Fruit fly (Drosophila melanogaster) whole organism, embryonic: ENCODE data around the gene Cdk5alpha.

ENCODE experiments used
- Adf1 ChIP-seq: fragments of 200-800 bp; sonication (Bioruptor generic); IDR thresholded peaks from 2 replicates; pipeline ENCODE4 v1.3.6; 2022; ENCODE audit warnings: missing biosample characterization, missing genetic modification characterization
- Antp ChIP-seq: fragments of 200-800 bp; sonication (Bioruptor generic); optimal IDR thresholded peaks from 3 replicates; lab custom pipeline; 2016; ENCODE audit warnings: missing biosample characterization, missing genetic modification characterization
- CG10147 ChIP-seq: fragments of 200-800 bp; sonication (Bioruptor generic); optimal IDR thresholded peaks from 2 replicates; lab custom pipeline; 2019; ENCODE audit warnings: missing biosample characterization, mild to moderate bottlenecking, missing genetic modification characterization, moderate library complexity
- CG10209 ChIP-seq: fragments of 200-800 bp; sonication (Bioruptor generic); optimal IDR thresholded peaks from 3 replicates; lab custom pipeline; 2017; ENCODE audit warnings: missing biosample characterization, mild to moderate bottlenecking, missing genetic modification characterization, missing genetic modification reagents
- CG10267 ChIP-seq: fragments of 200-800 bp; sonication (Bioruptor generic); optimal IDR thresholded peaks from 2 replicates; lab custom pipeline; 2018; ENCODE audit warnings: missing biosample characterization, mild to moderate bottlenecking, missing genetic modification characterization, moderate library complexity
- CG12942 ChIP-seq: fragments of 200-800 bp; sonication (Bioruptor generic); optimal IDR thresholded peaks from 3 replicates; lab custom pipeline; 2016; ENCODE audit warnings: missing biosample characterization, missing genetic modification characterization
- CG13287 ChIP-seq: fragments of 200-800 bp; sonication (Bioruptor generic); IDR thresholded peaks from 2 replicates; pipeline ENCODE4 v1.3.6; 2022; ENCODE audit warnings: missing biosample characterization, missing genetic modification characterization; ENCODE audit not compliant: partially characterized antibody
- CG13894 ChIP-seq: fragments of 200-800 bp; sonication (Bioruptor generic); optimal IDR thresholded peaks from 3 replicates; lab custom pipeline; 2018; ENCODE audit warnings: missing biosample characterization, mild to moderate bottlenecking, missing genetic modification characterization, moderate library complexity
- CG15601 ChIP-seq: fragments of 200-800 bp; sonication (Bioruptor generic); optimal IDR thresholded peaks from 3 replicates; lab custom pipeline; 2019; ENCODE audit warnings: missing biosample characterization, mild to moderate bottlenecking, missing genetic modification characterization, moderate library complexity
- CG1647 ChIP-seq: fragments of 200-800 bp; sonication (Bioruptor generic); optimal IDR thresholded peaks from 3 replicates; lab custom pipeline; 2016; ENCODE audit warnings: missing biosample characterization, missing genetic modification characterization
- CG16815 ChIP-seq: fragments of 200-800 bp; sonication (Bioruptor generic); optimal IDR thresholded peaks from 3 replicates; lab custom pipeline; 2017; ENCODE audit warnings: missing biosample characterization, mild to moderate bottlenecking, missing genetic modification characterization
- CG18262 ChIP-seq: fragments of 200-800 bp; optimal IDR thresholded peaks from 3 replicates; lab custom pipeline; 2019; ENCODE audit warnings: missing biosample characterization, mild to moderate bottlenecking, missing genetic modification characterization, moderate library complexity
- CG2120 ChIP-seq: fragments of 200-800 bp; sonication (Bioruptor generic); optimal IDR thresholded peaks from 3 replicates; lab custom pipeline; 2016; ENCODE audit warnings: missing biosample characterization, missing genetic modification characterization
- CG2202 ChIP-seq: fragments of 200-800 bp; sonication (Bioruptor generic); optimal IDR thresholded peaks from 2 replicates; lab custom pipeline; 2018; ENCODE audit warnings: missing biosample characterization, mild to moderate bottlenecking, missing genetic modification characterization
- CG30020 ChIP-seq: fragments of 200-800 bp; optimal IDR thresholded peaks from 2 replicates; lab custom pipeline; 2019; ENCODE audit warnings: missing biosample characterization, mild to moderate bottlenecking, missing genetic modification characterization, moderate library complexity
- CG32532 ChIP-seq: fragments of 200-800 bp; sonication (Bioruptor generic); IDR thresholded peaks from 2 replicates; pipeline ENCODE4 v1.3.6; 2022; ENCODE audit warnings: missing biosample characterization, missing genetic modification characterization
- CG34376 ChIP-seq: fragments of 200-800 bp; sonication (Bioruptor generic); optimal IDR thresholded peaks from 2 replicates; lab custom pipeline; 2018; ENCODE audit warnings: missing biosample characterization, mild to moderate bottlenecking, missing genetic modification characterization
- CG42726 ChIP-seq: fragments of 200-800 bp; sonication (Bioruptor generic); IDR thresholded peaks from 2 replicates; pipeline ENCODE4 v1.3.6; 2022; ENCODE audit warnings: missing biosample characterization, missing genetic modification characterization; ENCODE audit not compliant: partially characterized antibody
- CG6683 ChIP-seq: fragments of 200-800 bp; sonication (Bioruptor generic); optimal IDR thresholded peaks from 2 replicates; lab custom pipeline; 2017; ENCODE audit warnings: missing biosample characterization, mild to moderate bottlenecking, missing genetic modification characterization, missing genetic modification reagents
- CG6854 ChIP-seq: fragments of 200-800 bp; sonication (Bioruptor generic); optimal IDR thresholded peaks from 3 replicates; lab custom pipeline; 2017; ENCODE audit warnings: missing biosample characterization, mild to moderate bottlenecking, missing genetic modification characterization
- CG7786 ChIP-seq: fragments of 200-800 bp; sonication (Bioruptor generic); optimal IDR thresholded peaks from 2 replicates; lab custom pipeline; 2016; ENCODE audit warnings: missing biosample characterization, missing genetic modification characterization
- CG9727 ChIP-seq: fragments of 200-800 bp; sonication (Bioruptor generic); optimal IDR thresholded peaks from 3 replicates; lab custom pipeline; 2017; ENCODE audit warnings: missing biosample characterization, mild to moderate bottlenecking, missing genetic modification characterization
- CG9876 ChIP-seq: fragments of 200-800 bp; sonication (Bioruptor generic); optimal IDR thresholded peaks from 2 replicates; lab custom pipeline; 2016; ENCODE audit warnings: missing biosample characterization, missing genetic modification characterization
- Chrac-16 ChIP-seq: fragments of 200-800 bp; sonication (Bioruptor generic); optimal IDR thresholded peaks from 3 replicates; lab custom pipeline; 2016; ENCODE audit warnings: missing biosample characterization, missing genetic modification characterization
- Deaf1 ChIP-seq: fragments of 200-800 bp; optimal IDR thresholded peaks from 3 replicates; lab custom pipeline; 2019; ENCODE audit warnings: missing biosample characterization, mild to moderate bottlenecking, missing genetic modification characterization, moderate library complexity
- Dip3 ChIP-seq: fragments of 200-800 bp; sonication (Bioruptor generic); optimal IDR thresholded peaks from 3 replicates; lab custom pipeline; 2016; ENCODE audit warnings: missing biosample characterization, missing genetic modification characterization
- Dp ChIP-seq: fragments of 200-800 bp; sonication (Bioruptor generic); optimal IDR thresholded peaks from 2 replicates; lab custom pipeline; 2018; ENCODE audit warnings: missing biosample characterization, mild to moderate bottlenecking, missing genetic modification characterization, moderate library complexity
- E2f2 ChIP-seq: fragments of 200-800 bp; sonication (Bioruptor generic); IDR thresholded peaks from 2 replicates; pipeline ENCODE4 v1.3.6; 2022; ENCODE audit warnings: missing biosample characterization, missing genetic modification characterization
- Eip74EF ChIP-seq, 2 experiments: fragments of 200-800 bp in 1 of 2; fragments of >200 bp in 1 of 2; sonication (Bioruptor generic) in 1 of 2; optimal IDR thresholded peaks; 2 replicates each; lab custom pipeline; 2017 to 2019; ENCODE audit warnings: missing biosample characterization in 2 of 2, missing genetic modification characterization in 2 of 2, mild to moderate bottlenecking in 1 of 2, moderate library complexity in 1 of 2
- Fer2 ChIP-seq: fragments of 200-800 bp; sonication (Bioruptor generic); optimal IDR thresholded peaks from 2 replicates; lab custom pipeline; 2018; ENCODE audit warnings: missing biosample characterization, mild to moderate bottlenecking, missing genetic modification characterization, moderate library complexity
- HLH4C ChIP-seq: fragments of 200-800 bp; sonication (Bioruptor generic); IDR thresholded peaks from 3 replicates; pipeline ENCODE4 v1.3.6; 2022; ENCODE audit warnings: missing biosample characterization, missing genetic modification characterization; ENCODE audit not compliant: partially characterized antibody
- Lhr ChIP-seq: fragments of 200-800 bp; sonication (Bioruptor generic); optimal IDR thresholded peaks from 3 replicates; lab custom pipeline; 2017; ENCODE audit warnings: mild to moderate bottlenecking, missing biosample characterization, missing genetic modification reagents, missing genetic modification characterization
- Lpt ChIP-seq: fragments of >200 bp; optimal IDR thresholded peaks from 2 replicates; lab custom pipeline; 2018; ENCODE audit warnings: missing biosample characterization, missing genetic modification characterization
- Meics ChIP-seq: fragments of 200-800 bp; sonication (Bioruptor generic); optimal IDR thresholded peaks from 2 replicates; lab custom pipeline; 2017; ENCODE audit warnings: missing biosample characterization, mild to moderate bottlenecking, missing genetic modification characterization
- NFAT ChIP-seq: fragments of 200-800 bp; sonication (Bioruptor generic); IDR thresholded peaks from 2 replicates; pipeline ENCODE4 v1.3.6; 2022; ENCODE audit warnings: missing biosample characterization, missing genetic modification characterization
- NK7.1 ChIP-seq: fragments of 200-800 bp; sonication (Bioruptor generic); optimal IDR thresholded peaks from 3 replicates; lab custom pipeline; 2016; ENCODE audit warnings: missing biosample characterization, missing genetic modification characterization
- Pdp1 ChIP-seq, 2 experiments: fragments of 200-800 bp; sonication (Bioruptor generic); optimal IDR thresholded peaks; 3 replicates each; lab custom pipeline; 2016; ENCODE audit warnings: missing biosample characterization in 2 of 2, missing genetic modification characterization in 2 of 2, mild to moderate bottlenecking in 1 of 2, moderate library complexity in 1 of 2
- Rfx ChIP-seq: fragments of 200-800 bp; sonication (Bioruptor generic); IDR thresholded peaks from 2 replicates; pipeline ENCODE4 v1.3.6; 2022; ENCODE audit warnings: missing biosample characterization, missing genetic modification characterization
- bigmax ChIP-seq: fragments of 200-800 bp; sonication (Bioruptor generic); optimal IDR thresholded peaks from 2 replicates; lab custom pipeline; 2018; ENCODE audit warnings: missing biosample characterization, mild to moderate bottlenecking, missing genetic modification characterization
- bsh ChIP-seq, 2 experiments: fragments of 200-800 bp; sonication (Bioruptor generic); optimal IDR thresholded peaks; 2 replicates each; lab custom pipeline; 2017 to 2018; ENCODE audit warnings: mild to moderate bottlenecking in 2 of 2, missing biosample characterization in 2 of 2, missing genetic modification characterization in 2 of 2, moderate library complexity in 1 of 2
- cg ChIP-seq: fragments of 200-800 bp; sonication (Bioruptor generic); optimal IDR thresholded peaks from 3 replicates; lab custom pipeline; 2019; ENCODE audit warnings: missing biosample characterization, mild to moderate bottlenecking, missing genetic modification characterization, moderate library complexity
- chinmo ChIP-seq: fragments of 200-800 bp; sonication (Bioruptor generic); IDR thresholded peaks from 4 replicates; pipeline ENCODE4 v1.3.6; 2022; ENCODE audit warnings: missing biosample characterization, missing genetic modification characterization; ENCODE audit not compliant: partially characterized antibody
- dan ChIP-seq: fragments of 200-800 bp; sonication (Bioruptor generic); IDR thresholded peaks from 2 replicates; pipeline ENCODE4 v1.3.6; 2022; ENCODE audit warnings: missing biosample characterization, missing genetic modification characterization
- fd3F ChIP-seq: fragments of 200-800 bp; sonication (Bioruptor generic); optimal IDR thresholded peaks from 2 replicates; lab custom pipeline; 2018; ENCODE audit warnings: missing biosample characterization, mild to moderate bottlenecking, missing genetic modification characterization, moderate library complexity
- gcm ChIP-seq: fragments of 200-800 bp; sonication (Bioruptor generic); optimal IDR thresholded peaks from 2 replicates; lab custom pipeline; 2019; ENCODE audit warnings: missing biosample characterization, mild to moderate bottlenecking, missing genetic modification characterization, moderate library complexity
- gro ChIP-seq: fragments of 200-800 bp; sonication (Bioruptor generic); optimal IDR thresholded peaks from 2 replicates; lab custom pipeline; 2016; ENCODE audit warnings: missing biosample characterization, missing genetic modification characterization
- lilli ChIP-seq: fragments of 200-800 bp; sonication (Bioruptor generic); optimal IDR thresholded peaks from 3 replicates; lab custom pipeline; 2016; ENCODE audit warnings: missing biosample characterization, missing genetic modification characterization
- so ChIP-seq: fragments of 200-800 bp; sonication (Bioruptor generic); IDR thresholded peaks from 3 replicates; pipeline ENCODE4 v1.3.6; 2022; ENCODE audit warnings: missing biosample characterization, missing genetic modification characterization
- twi ChIP-seq: fragments of 200-800 bp; optimal IDR thresholded peaks from 2 replicates; lab custom pipeline; 2019; ENCODE audit warnings: missing biosample characterization, mild to moderate bottlenecking, missing genetic modification characterization, moderate library complexity
- zf30C ChIP-seq: fragments of 200-800 bp; sonication (Bioruptor generic); optimal IDR thresholded peaks from 3 replicates; lab custom pipeline; 2018; ENCODE audit warnings: missing biosample characterization, mild to moderate bottlenecking, missing genetic modification characterization

Cdk5alpha gene

dm6 chr2L:10321612-10322011 is 10.9 kb upstream of the Cdk5alpha start (continued):
- no peak for TF ChIP-seq NK7.1 (GFP tag; lab: Kevin White, UChicago)
- TF ChIP-seq CG6854 (GFP tag; lab: Kevin White, UChicago), result peak; percentile 8
- no peak for TF ChIP-seq twi (tag; lab: Kevin White, UChicago)
- no peak for TF ChIP-seq Adf1
- TF ChIP-seq CG2120 (GFP tag; lab: Kevin White, UChicago), result no peak
- TF ChIP-seq CG32532 (GFP tag; lab: Robert Waterston, UW), result no peak
- no peak for TF ChIP-seq CG1647 (GFP tag; lab: Kevin White, UChicago)
- TF ChIP-seq CG12942 (GFP tag; lab: Kevin White, UChicago), result no peak
- no peak for TF ChIP-seq bsh (GFP tag; optimal IDR thresholded peaks at IDR 0.05; lab: Kevin White, UChicago)
- TF ChIP-seq CG10147 (GFP tag; lab: Kevin White, UChicago), result no peak
- no peak for TF ChIP-seq CG15601
- TF ChIP-seq Deaf1 (tag; lab: Kevin White, UChicago), result peak; percentile 94
- TF ChIP-seq CG18262, result no peak
- no peak for TF ChIP-seq Fer2
- no peak for TF ChIP-seq CG9727 (GFP tag; lab: Kevin White, UChicago)
- TF ChIP-seq CG9876 (GFP tag; lab: Kevin White, UChicago), result no peak
- TF ChIP-seq Dp (GFP tag; lab: Kevin White, UChicago), result peak; percentile 19
- no peak for TF ChIP-seq lilli
- no peak for TF ChIP-seq Eip74EF (GFP tag; optimal IDR thresholded peaks at IDR 0.05; lab: Kevin White, UChicago)
- TF ChIP-seq chinmo (GFP tag; lab: Robert Waterston, UW), result peak; percentile 89; the same call in 2 of the 4 replicates
- peak; percentile 4 for TF ChIP-seq Meics (GFP tag; lab: Kevin White, UChicago)
- TF ChIP-seq E2f2 (GFP tag; lab: Robert Waterston, UW), result peak; percentile 26; the same call in 1 of the 2 replicates
- TF ChIP-seq Chrac-16, result no peak
- no peak for TF ChIP-seq CG13287
- TF ChIP-seq CG2202 (tag; lab: Kevin White, UChicago), result no peak
- TF ChIP-seq HLH4C (GFP tag; lab: Robert Waterston, UW), result no peak
- peak; percentile 25 for TF ChIP-seq bigmax (GFP tag; lab: Kevin White, UChicago)
- no peak for TF ChIP-seq Antp (GFP tag; lab: Kevin White, UChicago)
- TF ChIP-seq Dip3 (GFP tag; lab: Kevin White, UChicago), result no peak
- no peak for TF ChIP-seq CG16815 (GFP tag; lab: Kevin White, UChicago)
- no peak for TF ChIP-seq Pdp1 (GFP tag; optimal IDR thresholded peaks at IDR 0.05; lab: Kevin White, UChicago)
- TF ChIP-seq CG10209, result no peak
- no peak for TF ChIP-seq fd3F (GFP tag; lab: Kevin White, UChicago)
- TF ChIP-seq cg (GFP tag; lab: Kevin White, UChicago), result peak; percentile 36
- no peak for TF ChIP-seq zf30C (GFP tag; lab: Kevin White, UChicago)
- no peak for TF ChIP-seq CG6683 (GFP tag; lab: Kevin White, UChicago)
- TF ChIP-seq Lhr, result no peak
- TF ChIP-seq CG13894, result peak; percentile 84
- peak; percentile 11 for TF ChIP-seq gro
- no peak for TF ChIP-seq gcm (GFP tag; lab: Kevin White, UChicago)
- peak; percentile 3; the same call in 1 of the 2 replicates for TF ChIP-seq NFAT (GFP tag; lab: Robert Waterston, UW)
- TF ChIP-seq Lpt (GFP tag; lab: Kevin White, UChicago), result no peak
- TF ChIP-seq CG7786, result no peak
- no peak for TF ChIP-seq CG42726 (GFP tag; lab: Robert Waterston, UW)
- no peak for TF ChIP-seq dan (GFP tag; lab: Robert Waterston, UW)
- peak; percentile 91 for TF ChIP-seq CG34376 (GFP tag; lab: Kevin White, UChicago)
- peak; percentile 58; the same call in 1 of the 3 replicates for TF ChIP-seq so (GFP tag; lab: Robert Waterston, UW)
- TF ChIP-seq CG30020 (tag; lab: Kevin White, UChicago), result no peak
- TF ChIP-seq CG10267, result no peak
- TF ChIP-seq Rfx (GFP tag; lab: Robert Waterston, UW), result no peak; the same call in 1 of the 2 replicates
